Worm (Caenorhabditis elegans): ENCODE measurements around the gene puf-6.
A peak's percentile ranks its signal among the peaks of the same experiment; 100 is the strongest.
"Not testable (repeated sequence)": the region's sequence is repeated elsewhere in the genome, so short reads cannot be mapped to it uniquely, and the experiment has no call there.

puf-6 gene

DNA sequence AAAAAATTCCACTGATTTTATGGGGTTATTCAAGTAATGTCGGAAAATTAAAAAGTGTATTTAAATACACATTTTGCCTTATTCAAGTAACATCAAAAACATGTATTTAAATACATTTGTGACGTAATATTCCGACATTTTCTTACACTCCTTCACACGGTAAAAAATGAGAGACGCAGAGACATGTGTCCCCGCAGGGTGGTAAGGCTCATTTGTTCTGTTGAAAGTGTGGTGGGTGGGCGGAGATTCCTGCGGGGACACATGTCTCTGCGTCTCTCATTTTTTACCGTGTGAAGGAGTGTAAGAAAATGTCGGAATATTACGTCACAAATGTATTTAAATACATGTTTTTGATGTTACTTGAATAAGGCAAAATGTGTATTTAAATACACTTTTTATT lies 26.9 kb downstream of the puf-6 start (continued):
- peak; percentile 69 for TF ChIP-seq hlh-11 (tag; optimal IDR thresholded peaks at IDR 0.05)
- TF ChIP-seq nhr-28 (tag; optimal IDR thresholded peaks at IDR 0.05), result peak; percentile 33
- TF ChIP-seq pha-4 (GFP tag; IDR thresholded peaks at IDR 0.05), result peak; percentile 94
- TF ChIP-seq pha-4 (tag; optimal IDR thresholded peaks at IDR 0.05), result not testable (repeated sequence)
- peak; percentile 95 for TF ChIP-seq nhr-42 (GFP tag; IDR thresholded peaks at IDR 0.05)
- peak; percentile 81 for TF ChIP-seq php-3 (GFP tag; IDR thresholded peaks at IDR 0.05)
- TF ChIP-seq F37D6.2 (tag; optimal IDR thresholded peaks at IDR 0.05), result peak; percentile 64
- peak; percentile 65 for TF ChIP-seq mxl-2 (GFP tag; conservative IDR thresholded peaks at IDR 0.05)
- peak; percentile 97 for TF ChIP-seq T26A8.4 (GFP tag; IDR thresholded peaks at IDR 0.05)

DNA sequence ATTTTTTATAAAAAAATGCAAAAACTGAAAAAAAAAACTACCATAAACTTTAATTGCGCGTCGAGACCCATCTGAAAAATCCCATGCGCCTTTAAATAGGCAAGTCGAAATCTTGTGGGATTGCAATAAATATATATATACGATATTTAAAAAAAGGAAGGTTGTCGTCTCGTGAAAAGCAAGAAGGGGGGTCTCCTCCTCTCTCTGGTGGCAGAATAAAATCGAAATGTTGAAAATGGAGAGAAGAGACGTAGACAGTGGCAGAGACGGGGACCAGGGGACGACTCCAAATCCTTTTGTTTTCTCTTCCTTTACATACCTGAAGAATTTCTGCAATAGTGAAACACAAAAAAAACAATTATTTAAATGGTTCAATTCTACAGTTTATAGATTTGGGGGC lies 29.3 kb downstream of the puf-6 start, which contains the start of gene F18A11.5:
TSS of gene F18A11.5 (minus strand) at position 321 of the 400 bp plus-strand sequence.
- TF ChIP-seq ama-1 (optimal IDR thresholded peaks at IDR 0.05) (peak; percentile 69), F44E2.7 (GFP tag; IDR thresholded peaks at IDR 0.05) (no peak), saeg-2 (GFP tag; IDR thresholded peaks at IDR 0.05) (no peak), dve-1 (tag; optimal IDR thresholded peaks at IDR 0.05; ENCODE audit: insufficient read depth) (peak; percentile 3), pqm-1 (tag; optimal IDR thresholded peaks at IDR 0.05) (no peak), Y48G9A.11 (GFP tag; IDR thresholded peaks at IDR 0.05) (no peak), vab-7 (GFP tag; IDR thresholded peaks at IDR 0.05) (no peak), T26A8.4 (GFP tag; IDR thresholded peaks at IDR 0.05) (no peak), php-3 (GFP tag; IDR thresholded peaks at IDR 0.05) (no peak), spr-1 (tag; optimal IDR thresholded peaks at IDR 0.05) (no peak), aha-1 (tag) (peak; percentile 2), arid-1 (GFP tag; conservative IDR thresholded peaks at IDR 0.05) (0 out of 2 replicates have a peak, but pooled peaks have one; percentile 48), hlh-11 (tag; optimal IDR thresholded peaks at IDR 0.05) (peak; percentile 29), tag-97 (GFP tag; IDR thresholded peaks at IDR 0.05) (no peak), nhr-102 (tag; optimal IDR thresholded peaks at IDR 0.05) (no peak), nhr-25 (tag; optimal IDR thresholded peaks at IDR 0.05; ENCODE audit: borderline replicate concordance, insufficient read depth) (no peak), daf-8 (GFP tag; IDR thresholded peaks at IDR 0.05) (no peak), T20F7.1 (GFP tag; optimal IDR thresholded peaks at IDR 0.05) (no peak), zfp-2 (tag; optimal IDR thresholded peaks at IDR 0.05) (no peak), nhr-237 (tag; optimal IDR thresholded peaks at IDR 0.05) (no peak), ztf-11 (tag; optimal IDR thresholded peaks at IDR 0.05) (no peak), D1046.2 (GFP tag; IDR thresholded peaks at IDR 0.05) (no peak), rbr-2 (tag; optimal IDR thresholded peaks at IDR 0.05) (peak; percentile 7), ZK337.2 (GFP tag; IDR thresholded peaks at IDR 0.05) (no peak)

DNA sequence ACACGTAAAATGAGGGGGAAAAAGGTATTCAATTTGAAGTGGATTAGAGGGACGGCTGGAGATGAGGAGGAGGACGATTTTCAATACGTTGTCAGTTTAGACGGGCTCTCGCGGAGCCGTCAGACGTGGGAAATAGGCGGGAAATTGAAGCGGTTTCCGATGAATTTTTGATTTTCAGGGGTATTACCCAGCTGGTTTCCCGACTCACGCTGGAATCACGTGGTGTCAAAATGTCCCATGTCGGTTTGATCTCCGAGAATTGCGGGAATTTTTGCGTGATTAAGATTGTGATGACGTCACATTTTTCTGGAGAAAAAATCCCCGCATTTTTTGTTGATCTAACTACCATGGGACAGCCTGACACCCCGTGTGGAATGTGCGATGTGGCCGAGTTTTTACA lies 30.6 kb downstream of the puf-6 start:
- TF ChIP-seq lin-39 (tag; optimal IDR thresholded peaks at IDR 0.05), result no peak
- TF ChIP-seq F44E2.7 (GFP tag; IDR thresholded peaks at IDR 0.05), result no peak
- TF ChIP-seq nhr-41 (GFP tag; IDR thresholded peaks at IDR 0.05), result no peak
- TF ChIP-seq mes-2 (tag; optimal IDR thresholded peaks at IDR 0.05; ENCODE audit: poor library complexity, severe bottlenecking), result no peak
- TF ChIP-seq lin-13 (GFP tag; optimal IDR thresholded peaks at IDR 0.05), result no peak
- TF ChIP-seq D1046.2 (GFP tag; IDR thresholded peaks at IDR 0.05), result 0 out of 2 replicates have a peak, but pooled peaks have one; percentile 55
- no peak for TF ChIP-seq pha-4 (GFP tag; IDR thresholded peaks at IDR 0.05)
- TF ChIP-seq pha-4 (tag; optimal IDR thresholded peaks at IDR 0.05), result no peak
- no peak for TF ChIP-seq ama-1 (optimal IDR thresholded peaks at IDR 0.05)
- no peak for TF ChIP-seq set-16 (GFP tag; IDR thresholded peaks at IDR 0.05)
- TF ChIP-seq ceh-82 (tag; optimal IDR thresholded peaks at IDR 0.05), result no peak
- no peak for TF ChIP-seq sdz-12 (GFP tag; optimal IDR thresholded peaks at IDR 0.05)
- no peak for TF ChIP-seq egl-27 (tag; optimal IDR thresholded peaks at IDR 0.05)
- TF ChIP-seq tra-1 (GFP tag; IDR thresholded peaks at IDR 0.05), result 0 out of 2 replicates have a peak, but pooled peaks have one; percentile 37
- 0 out of 2 replicates have a peak, but pooled peaks have one; percentile 17 for TF ChIP-seq dmd-9 (GFP tag; IDR thresholded peaks at IDR 0.05)
- no peak for TF ChIP-seq lin-29 (GFP tag; IDR thresholded peaks at IDR 0.05)
- no peak for TF ChIP-seq spr-3 (GFP tag; optimal IDR thresholded peaks at IDR 0.05)
- TF ChIP-seq R02D3.7 (tag; optimal IDR thresholded peaks at IDR 0.05), result no peak
- no peak for TF ChIP-seq lin-15B (tag; optimal IDR thresholded peaks at IDR 0.05)
- TF ChIP-seq dmd-6 (GFP tag; IDR thresholded peaks at IDR 0.05), result 0 out of 2 replicates have a peak, but pooled peaks have one; percentile 18
- no peak for TF ChIP-seq aha-1 (tag)
- no peak for TF ChIP-seq daf-16 (GFP tag; optimal IDR thresholded peaks at IDR 0.05)
- no peak for TF ChIP-seq daf-16 (tag; optimal IDR thresholded peaks at IDR 0.05)
- TF ChIP-seq pqm-1 (tag; optimal IDR thresholded peaks at IDR 0.05), result no peak
- no peak for TF ChIP-seq nhr-10 (tag; optimal IDR thresholded peaks at IDR 0.05)
- TF ChIP-seq tag-97 (GFP tag; IDR thresholded peaks at IDR 0.05), result no peak
- no peak for TF ChIP-seq hlh-11 (tag; optimal IDR thresholded peaks at IDR 0.05)
- no peak for TF ChIP-seq nhr-237 (tag; optimal IDR thresholded peaks at IDR 0.05)
- TF ChIP-seq nhr-42 (GFP tag; IDR thresholded peaks at IDR 0.05), result no peak

All from whole organism, L4 larva.